Worm (Caenorhabditis elegans) whole organism, young adult: ENCODE data around the gene C07D8.5.
A peak's percentile ranks its signal among the peaks of the same experiment; 100 is the strongest.

Experiments
- F10E7.11 ChIP-seq: sonication (generic microtip); optimal IDR thresholded peaks from 2 replicates; lab custom pipeline; 2017; ENCODE audit warnings: mild to moderate bottlenecking, missing genetic modification characterization, moderate library complexity, missing compliant biosample characterization
- F57C9.4 ChIP-seq: sonication (generic microtip); optimal IDR thresholded peaks from 2 replicates; lab custom pipeline; 2017; ENCODE audit warnings: mild to moderate bottlenecking, missing genetic modification characterization, missing compliant biosample characterization
- K11D2.4 ChIP-seq: fragments of 200-800 bp; sonication (Bioruptor generic); IDR thresholded peaks from 2 replicates; pipeline ENCODE4 v1.3.6; 2022; ENCODE audit warnings: missing genetic modification reagents, missing genetic modification characterization, missing compliant biosample characterization
- Y53F4B.3 ChIP-seq: fragments of 200-800 bp; sonication (Bioruptor generic); IDR thresholded peaks from 2 replicates; pipeline ENCODE4 v1.3.6; 2022; ENCODE audit warnings: missing genetic modification reagents, missing genetic modification characterization, missing compliant biosample characterization
- ZK185.1 ChIP-seq: sonication (generic microtip); optimal IDR thresholded peaks from 2 replicates; lab custom pipeline; 2016; ENCODE audit warnings: mild to moderate bottlenecking, missing genetic modification characterization, missing compliant biosample characterization; ENCODE audit not compliant: poor library complexity, severe bottlenecking
- attf-6 ChIP-seq: fragments of 200-800 bp; sonication (Bioruptor generic); IDR thresholded peaks from 2 replicates; pipeline ENCODE4 v1.3.6; 2022; ENCODE audit warnings: missing genetic modification reagents, missing genetic modification characterization, missing compliant biosample characterization
- bed-1 ChIP-seq: fragments of 200-800 bp; sonication (Bioruptor generic); IDR thresholded peaks from 2 replicates; pipeline ENCODE4 v1.3.6; 2022; ENCODE audit warnings: missing genetic modification reagents, missing genetic modification characterization, missing compliant biosample characterization
- ccch-3 ChIP-seq: fragments of 200-800 bp; sonication (Bioruptor generic); optimal IDR thresholded peaks from 2 replicates; lab custom pipeline; 2018; ENCODE audit warnings: mild to moderate bottlenecking, missing genetic modification characterization, missing compliant biosample characterization
- cebp-1 ChIP-seq, 2 experiments: fragments of 200-800 bp in 1 of 2; sonication (Bioruptor generic) in 1 of 2; sonication (generic microtip) in 1 of 2; IDR thresholded peaks in 1 of 2; optimal IDR thresholded peaks in 1 of 2; 2 replicates each; pipeline versions ENCODE4 v1.3.6 to Lab custom; 2017 to 2022; ENCODE audit warnings: missing compliant biosample characterization in 2 of 2, missing genetic modification characterization in 2 of 2, mild to moderate bottlenecking in 1 of 2, missing genetic modification reagents in 1 of 2, moderate library complexity in 1 of 2
- ceh-100 ChIP-seq: fragments of 200-800 bp; sonication (Bioruptor generic); IDR thresholded peaks from 2 replicates; pipeline ENCODE4 v1.3.6; 2022; ENCODE audit warnings: missing genetic modification reagents, missing genetic modification characterization, missing compliant biosample characterization
- ceh-91 ChIP-seq: fragments of 200-800 bp; sonication (Bioruptor generic); IDR thresholded peaks from 2 replicates; pipeline ENCODE4 v1.3.6; 2022; ENCODE audit warnings: missing genetic modification reagents, missing genetic modification characterization, missing compliant biosample characterization
- die-1 ChIP-seq: sonication (generic microtip); optimal IDR thresholded peaks from 2 replicates; lab custom pipeline; 2016; ENCODE audit warnings: missing genotype, mild to moderate bottlenecking, missing genetic modification characterization, missing compliant biosample characterization
- dox-1 ChIP-seq: fragments of 200-800 bp; sonication (Bioruptor generic); IDR thresholded peaks from 2 replicates; pipeline ENCODE4 v1.3.6; 2022; ENCODE audit warnings: missing genetic modification reagents, missing genetic modification characterization, missing compliant biosample characterization
- dpff-1 ChIP-seq: sonication (generic microtip); optimal IDR thresholded peaks from 2 replicates; lab custom pipeline; 2017; ENCODE audit warnings: mild to moderate bottlenecking, missing genetic modification characterization, missing compliant biosample characterization
- efl-1 ChIP-seq: fragments of 150-350 bp; optimal IDR thresholded peaks from 2 replicates; lab custom pipeline; 2014; ENCODE audit warnings: missing biosample characterization, missing genetic modification reagents, missing genetic modification characterization
- egl-44 ChIP-seq: fragments of 200-800 bp; sonication (Bioruptor generic); IDR thresholded peaks from 2 replicates; pipeline ENCODE4 v1.3.6; 2022; ENCODE audit warnings: missing genetic modification reagents, missing genetic modification characterization, missing compliant biosample characterization
- ets-4 ChIP-seq: fragments of 200-800 bp; sonication (Bioruptor generic); optimal IDR thresholded peaks from 2 replicates; lab custom pipeline; 2018; ENCODE audit warnings: mild to moderate bottlenecking, missing genetic modification characterization, missing compliant biosample characterization
- gei-17 ChIP-seq: fragments of 200-800 bp; sonication (Bioruptor generic); optimal IDR thresholded peaks from 2 replicates; lab custom pipeline; 2018; ENCODE audit warnings: mild to moderate bottlenecking, missing genetic modification characterization, missing compliant biosample characterization
- him-1 ChIP-seq: sonication (generic microtip); optimal IDR thresholded peaks from 2 replicates; lab custom pipeline; 2016; ENCODE audit warnings: missing genotype, missing genetic modification reagents, missing genetic modification characterization, missing compliant biosample characterization
- hlh-26 ChIP-seq: fragments of 200-800 bp; sonication (Bioruptor generic); conservative IDR thresholded peaks from 2 replicates; pipeline ENCODE4 v1.3.6; 2022; ENCODE audit warnings: missing genetic modification reagents, missing genetic modification characterization, missing compliant biosample characterization
- hmg-20 ChIP-seq: fragments of 200-800 bp; sonication (Bioruptor generic); IDR thresholded peaks from 2 replicates; pipeline ENCODE4 v1.3.6; 2022; ENCODE audit warnings: missing genetic modification reagents, missing genetic modification characterization, missing compliant biosample characterization
- hsf-1 ChIP-seq: fragments of 200-800 bp; sonication (Bioruptor generic); IDR thresholded peaks from 2 replicates; pipeline ENCODE4 v1.3.6; 2022; ENCODE audit warnings: missing genetic modification reagents, missing genetic modification characterization, missing compliant biosample characterization
- lag-1 ChIP-seq: fragments of 200-800 bp; sonication (Bioruptor generic); IDR thresholded peaks from 2 replicates; pipeline ENCODE4 v1.3.6; 2022; ENCODE audit warnings: missing genetic modification reagents, missing genetic modification characterization, missing compliant biosample characterization
- let-526 ChIP-seq: fragments of 200-800 bp; sonication (Bioruptor generic); IDR thresholded peaks from 2 replicates; pipeline ENCODE4 v1.3.6; 2022; ENCODE audit warnings: missing genetic modification reagents, missing genetic modification characterization, missing compliant biosample characterization
- lin-35 ChIP-seq, 3 experiments: fragments of 150-350 bp in 2 of 3; sonication (generic microtip) in 1 of 3; optimal IDR thresholded peaks; 2 replicates each; lab custom pipeline; 2014 to 2018; ENCODE audit warnings: missing biosample characterization in 3 of 3, missing genetic modification characterization in 3 of 3, missing genetic modification reagents in 3 of 3
- lir-1 ChIP-seq: fragments of 200-800 bp; sonication (Bioruptor generic); conservative IDR thresholded peaks from 2 replicates; pipeline ENCODE4 v1.3.6; 2022; ENCODE audit warnings: missing genetic modification reagents, missing genetic modification characterization, missing compliant biosample characterization
- madf-3 ChIP-seq: fragments of 200-800 bp; sonication (Bioruptor generic); IDR thresholded peaks from 2 replicates; pipeline ENCODE4 v1.3.6; 2022; ENCODE audit warnings: missing genetic modification reagents, missing genetic modification characterization, missing compliant biosample characterization
- mcd-1 ChIP-seq: fragments of 200-800 bp; sonication (Bioruptor generic); IDR thresholded peaks from 2 replicates; pipeline ENCODE4 v1.3.6; 2022; ENCODE audit warnings: missing genetic modification reagents, missing genetic modification characterization, missing compliant biosample characterization
- mes-4 ChIP-seq: sonication (generic microtip); optimal IDR thresholded peaks from 2 replicates; lab custom pipeline; 2016; ENCODE audit warnings: missing genotype, missing genetic modification characterization, missing compliant biosample characterization
- nfyb-1 ChIP-seq: fragments of 200-800 bp; sonication (Bioruptor generic); IDR thresholded peaks from 2 replicates; pipeline ENCODE4 v1.3.6; 2022; ENCODE audit warnings: missing genetic modification reagents, missing genetic modification characterization, missing compliant biosample characterization
- nhr-120 ChIP-seq: fragments of 200-800 bp; sonication (Bioruptor generic); IDR thresholded peaks from 2 replicates; pipeline ENCODE4 v1.3.6; 2022; ENCODE audit warnings: missing genetic modification characterization, missing compliant biosample characterization
- nhr-179 ChIP-seq: sonication (generic microtip); optimal IDR thresholded peaks from 2 replicates; lab custom pipeline; 2016; ENCODE audit warnings: mild to moderate bottlenecking, missing genetic modification characterization, missing compliant biosample characterization
- nhr-80 ChIP-seq: sonication (generic microtip); optimal IDR thresholded peaks from 2 replicates; lab custom pipeline; 2016; ENCODE audit warnings: missing genetic modification characterization, missing compliant biosample characterization
- pbrm-1 ChIP-seq: fragments of 200-800 bp; sonication (Bioruptor generic); IDR thresholded peaks from 2 replicates; pipeline ENCODE4 v1.3.6; 2022; ENCODE audit warnings: missing genetic modification reagents, missing genetic modification characterization, missing compliant biosample characterization
- tbp1 ChIP-seq: fragments of 200-800 bp; sonication (Bioruptor generic); optimal IDR thresholded peaks from 2 replicates; lab custom pipeline; 2018; ENCODE audit warnings: mild to moderate bottlenecking, missing genetic modification characterization, missing compliant biosample characterization
- zfh-2 ChIP-seq: fragments of 200-800 bp; sonication (Bioruptor generic); conservative IDR thresholded peaks from 2 replicates; pipeline ENCODE4 v1.3.6; 2022; ENCODE audit warnings: missing genetic modification reagents, missing genetic modification characterization, missing compliant biosample characterization
- ztf-22 ChIP-seq: fragments of 200-800 bp; sonication (Bioruptor generic); optimal IDR thresholded peaks from 2 replicates; lab custom pipeline; 2018; ENCODE audit warnings: mild to moderate bottlenecking, missing genetic modification characterization, moderate library complexity, missing compliant biosample characterization

The C07D8.5 gene

ce11 chrX:7316485-7317391 is 27.1 kb upstream of the C07D8.5 start, which contains the start of the genes spp-2 and spp-6 (continued):
- TF ChIP-seq egl-44 (GFP tag; lab: Robert Waterston, UW) = 0 out of 2 replicates have a peak, but pooled peaks have one; percentile 21
- TF ChIP-seq nhr-179 (tag; lab: Kevin White, UChicago) = no peak

- no peak for TF ChIP-seq mes-4
- no peak for TF ChIP-seq bed-1 (GFP tag; lab: Robert Waterston, UW)
- no peak for TF ChIP-seq lin-35 (GFP tag; optimal IDR thresholded peaks at IDR 0.05; lab: Kevin White, UChicago)
- TF ChIP-seq die-1 = no peak
- no peak for TF ChIP-seq nhr-120 (GFP tag; lab: Robert Waterston, UW)
- no peak for TF ChIP-seq hsf-1
- no peak for TF ChIP-seq madf-3 (GFP tag; lab: Robert Waterston, UW)
- TF ChIP-seq Y53F4B.3 (GFP tag; lab: Robert Waterston, UW) = no peak
These were observed 25.2 kb upstream of the C07D8.5 start, which contains the start of gene spp-4 for ce11 chrX:7318639-7319038. TSS of gene spp-4 (minus strand) at chrX:7318756.

- no peak for TF ChIP-seq cebp-1 (GFP tag; IDR thresholded peaks at IDR 0.05; lab: Robert Waterston, UW)
- peak; percentile 28 for TF ChIP-seq cebp-1 (tag; optimal IDR thresholded peaks at IDR 0.05; lab: Kevin White, UChicago)
- TF ChIP-seq lag-1 (GFP tag; lab: Robert Waterston, UW) = no peak
- TF ChIP-seq nhr-80 (tag; lab: Kevin White, UChicago) = peak; percentile 94
- TF ChIP-seq him-1 (tag; lab: Kevin White, UChicago) = no peak
- no peak for TF ChIP-seq lir-1
- 0 out of 2 replicates have a peak, but pooled peaks have one; percentile 13 for TF ChIP-seq dox-1 (GFP tag; lab: Robert Waterston, UW)
- no peak for TF ChIP-seq nfyb-1
- TF ChIP-seq ccch-3 (GFP tag; lab: Kevin White, UChicago) = no peak
- TF ChIP-seq F57C9.4 (tag; lab: Kevin White, UChicago) = no peak
- TF ChIP-seq tbp1 = peak; percentile 26
- no peak for TF ChIP-seq F10E7.11 (tag; lab: Kevin White, UChicago)
- no peak for TF ChIP-seq zfh-2 (GFP tag; lab: Robert Waterston, UW)
- no peak for TF ChIP-seq ceh-100
- peak; percentile 36 for TF ChIP-seq ztf-22
- no peak for TF ChIP-seq let-526
- no peak for TF ChIP-seq ceh-91 (GFP tag; lab: Robert Waterston, UW)
- TF ChIP-seq dpff-1 = no peak
- TF ChIP-seq pbrm-1 (GFP tag; lab: Robert Waterston, UW) = no peak
- no peak for TF ChIP-seq gei-17 (GFP tag; lab: Kevin White, UChicago)
- TF ChIP-seq ets-4 = peak; percentile 33
- TF ChIP-seq efl-1 = no peak
- no peak for TF ChIP-seq mcd-1 (GFP tag; lab: Robert Waterston, UW)
- TF ChIP-seq hlh-26 (GFP tag; lab: Robert Waterston, UW) = no peak
- peak; percentile 4 for TF ChIP-seq ZK185.1 (tag; lab: Kevin White, UChicago)
- TF ChIP-seq K11D2.4 (GFP tag; lab: Robert Waterston, UW) = no peak
- no peak for TF ChIP-seq hmg-20 (GFP tag; lab: Robert Waterston, UW)
- no peak for TF ChIP-seq attf-6 (GFP tag; lab: Robert Waterston, UW)
These were observed 23.6 kb upstream of the C07D8.5 start, which contains the start of gene spp-5 for ce11 chrX:7320115-7320711. TSS of gene spp-5 (minus strand) at chrX:7320354.
